Worm (Caenorhabditis elegans): Measurements from ENCODE around the gene tag-325.

ce11 chrIII:4748666-4749065, 48.0 kb upstream of the tag-325 start:
- TF ChIP-seq ama-1 (optimal IDR thresholded peaks at IDR 0.05) (no peak), hnd-1 (tag; optimal IDR thresholded peaks at IDR 0.05) (no peak), tbx-37 (GFP tag; conservative IDR thresholded peaks at IDR 0.05) (no peak), ets-7 (tag; optimal IDR thresholded peaks at IDR 0.05) (no peak), sea-1 (GFP tag; conservative IDR thresholded peaks at IDR 0.05) (no peak), hmbx-1 (tag; optimal IDR thresholded peaks at IDR 0.05) (no peak), tra-4 (tag; optimal IDR thresholded peaks at IDR 0.05) (no peak), B0310.2 (tag; optimal IDR thresholded peaks at IDR 0.05) (no peak)

Data from whole organism, early embryonic.